Worm (Caenorhabditis elegans): ENCODE results near the gene D1086.6.

ce11 chrV:14110042-14110441 is 30.4 kb downstream of the D1086.6 start, which contains the start of gene H39E23.2:
- TF ChIP-seq aha-1 (tag; optimal IDR thresholded peaks at IDR 0.05) (no peak), blmp-1 (tag; optimal IDR thresholded peaks at IDR 0.05) (no peak), snpc-4 (tag; optimal IDR thresholded peaks at IDR 0.05) (no peak), fkh-10 (GFP tag; optimal IDR thresholded peaks at IDR 0.05) (no peak), ztf-11 (tag; optimal IDR thresholded peaks at IDR 0.05) (no peak)
